Worm (Caenorhabditis elegans): ENCODE results near the gene xbx-6.

xbx-6 gene

ce11 chrV:9704399-9704798 lies 1.5 kb downstream of the xbx-6 start (continued):
- TF ChIP-seq aly-2 (tag; optimal IDR thresholded peaks at IDR 0.05) (no peak), eor-1 (tag; optimal IDR thresholded peaks at IDR 0.05) (no peak), fkh-10 (GFP tag; optimal IDR thresholded peaks at IDR 0.05) (no peak), fkh-2 (tag; optimal IDR thresholded peaks at IDR 0.05) (no peak), ZK546.5 (tag; optimal IDR thresholded peaks at IDR 0.05) (no peak), sea-2 (GFP tag; optimal IDR thresholded peaks at IDR 0.05) (no peak), mdl-1 (tag; optimal IDR thresholded peaks at IDR 0.05) (no peak), fos-1 (tag; optimal IDR thresholded peaks at IDR 0.05) (no peak), mml-1 (tag; optimal IDR thresholded peaks at IDR 0.05) (no peak), ama-1 (optimal IDR thresholded peaks at IDR 0.05) (peak; percentile 24), nhr-237 (tag; optimal IDR thresholded peaks at IDR 0.05) (no peak), tbx-2 (tag; optimal IDR thresholded peaks at IDR 0.05) (no peak), zag-1 (tag; optimal IDR thresholded peaks at IDR 0.05) (no peak), daf-12 (tag; optimal IDR thresholded peaks at IDR 0.05) (no peak), nfya-1 (tag; optimal IDR thresholded peaks at IDR 0.05; ENCODE audit: insufficient read depth) (peak; percentile 64), nhr-11 (tag; optimal IDR thresholded peaks at IDR 0.05) (no peak)

ce11 chrV:9706592-9706991 lies 3.7 kb downstream of the xbx-6 start:
- no peak for TF ChIP-seq mdl-1 (tag; optimal IDR thresholded peaks at IDR 0.05)
- TF ChIP-seq nhr-76 (tag; optimal IDR thresholded peaks at IDR 0.05) = no peak
- no peak for TF ChIP-seq lin-39 (tag; optimal IDR thresholded peaks at IDR 0.05)
- no peak for TF ChIP-seq elt-1 (tag; optimal IDR thresholded peaks at IDR 0.05)
- TF ChIP-seq nhr-23 (tag; optimal IDR thresholded peaks at IDR 0.05) = no peak
- no peak for TF ChIP-seq nhr-11 (tag; optimal IDR thresholded peaks at IDR 0.05)
- TF ChIP-seq fkh-10 (GFP tag; optimal IDR thresholded peaks at IDR 0.05) = no peak
- no peak for TF ChIP-seq nhr-12 (tag; optimal IDR thresholded peaks at IDR 0.05)
- no peak for TF ChIP-seq elt-3 (tag; optimal IDR thresholded peaks at IDR 0.05)
- no peak for TF ChIP-seq pha-4 (tag; optimal IDR thresholded peaks at IDR 0.05)
- no peak for TF ChIP-seq egl-27 (tag; optimal IDR thresholded peaks at IDR 0.05)

- TF ChIP-seq elt-3 (tag; optimal IDR thresholded peaks at IDR 0.05) = no peak
- TF ChIP-seq nhr-11 (tag; optimal IDR thresholded peaks at IDR 0.05) = no peak
- no peak for TF ChIP-seq nhr-12 (tag; optimal IDR thresholded peaks at IDR 0.05)
- TF ChIP-seq pha-4 (tag; optimal IDR thresholded peaks at IDR 0.05) = peak; percentile 61
- no peak for TF ChIP-seq hmg-11 (tag; optimal IDR thresholded peaks at IDR 0.05)
- TF ChIP-seq egl-27 (tag; optimal IDR thresholded peaks at IDR 0.05) = no peak
- TF ChIP-seq elt-2 (tag; optimal IDR thresholded peaks at IDR 0.05) = peak; percentile 32
- TF ChIP-seq egl-5 (tag; optimal IDR thresholded peaks at IDR 0.05) = no peak
- peak; percentile 19 for TF ChIP-seq pqm-1 (tag; optimal IDR thresholded peaks at IDR 0.05)
Measured at ce11 chrV:9709747-9710146, 6.9 kb downstream of the xbx-6 start, which contains the start of gene tag-120. TSS of gene tag-120 (minus strand) at chrV:9709814.

ce11 chrV:9711174-9711573 lies 8.3 kb downstream of the xbx-6 start:
- TF ChIP-seq unc-39 (tag; optimal IDR thresholded peaks at IDR 0.05) = no peak
- TF ChIP-seq nhr-76 (tag; optimal IDR thresholded peaks at IDR 0.05) = no peak
- TF ChIP-seq ZK546.5 (tag; optimal IDR thresholded peaks at IDR 0.05) = no peak
- no peak for TF ChIP-seq fkh-2 (tag; optimal IDR thresholded peaks at IDR 0.05)
- no peak for TF ChIP-seq nhr-11 (tag; optimal IDR thresholded peaks at IDR 0.05)
- no peak for TF ChIP-seq sea-2 (GFP tag; optimal IDR thresholded peaks at IDR 0.05)
- TF ChIP-seq ztf-11 (tag; optimal IDR thresholded peaks at IDR 0.05) = no peak
- no peak for TF ChIP-seq nhr-12 (tag; optimal IDR thresholded peaks at IDR 0.05)
- TF ChIP-seq pha-4 (tag; optimal IDR thresholded peaks at IDR 0.05) = peak; percentile 15
- no peak for TF ChIP-seq aly-2 (tag; optimal IDR thresholded peaks at IDR 0.05)
- TF ChIP-seq nfya-1 (tag; optimal IDR thresholded peaks at IDR 0.05; ENCODE audit: insufficient read depth) = no peak
- TF ChIP-seq pqm-1 (tag; optimal IDR thresholded peaks at IDR 0.05) = peak; percentile 79
- TF ChIP-seq lsy-12 (tag; optimal IDR thresholded peaks at IDR 0.05) = no peak
- no peak for TF ChIP-seq mdl-1 (tag; optimal IDR thresholded peaks at IDR 0.05)
- TF ChIP-seq lin-39 (tag; optimal IDR thresholded peaks at IDR 0.05) = no peak
- no peak for TF ChIP-seq ztf-4 (tag; optimal IDR thresholded peaks at IDR 0.05)
- TF ChIP-seq skn-1 (tag; optimal IDR thresholded peaks at IDR 0.05) = no peak
- no peak for TF ChIP-seq ceh-82 (tag; optimal IDR thresholded peaks at IDR 0.05)
- TF ChIP-seq snpc-4 (tag; optimal IDR thresholded peaks at IDR 0.05) = no peak
- TF ChIP-seq zag-1 (tag; optimal IDR thresholded peaks at IDR 0.05) = no peak
- peak; percentile 71 for TF ChIP-seq elt-2 (tag; optimal IDR thresholded peaks at IDR 0.05)
- no peak for TF ChIP-seq eor-1 (tag; optimal IDR thresholded peaks at IDR 0.05)
- TF ChIP-seq fkh-10 (GFP tag; optimal IDR thresholded peaks at IDR 0.05) = no peak
- TF ChIP-seq nhr-67 (tag; optimal IDR thresholded peaks at IDR 0.05) = no peak
- TF ChIP-seq nhr-28 (tag; optimal IDR thresholded peaks at IDR 0.05) = no peak
- no peak for TF ChIP-seq nhr-43 (tag; optimal IDR thresholded peaks at IDR 0.05; ENCODE audit: poor library complexity, severe bottlenecking)
